Worm (Caenorhabditis elegans): Measurements from ENCODE around the gene B0546.5.
"Not testable (repeated sequence)": the region's sequence is repeated elsewhere in the genome, so short reads cannot be mapped to it uniquely, and the experiment has no call there.

The B0546.5 gene

DNA sequence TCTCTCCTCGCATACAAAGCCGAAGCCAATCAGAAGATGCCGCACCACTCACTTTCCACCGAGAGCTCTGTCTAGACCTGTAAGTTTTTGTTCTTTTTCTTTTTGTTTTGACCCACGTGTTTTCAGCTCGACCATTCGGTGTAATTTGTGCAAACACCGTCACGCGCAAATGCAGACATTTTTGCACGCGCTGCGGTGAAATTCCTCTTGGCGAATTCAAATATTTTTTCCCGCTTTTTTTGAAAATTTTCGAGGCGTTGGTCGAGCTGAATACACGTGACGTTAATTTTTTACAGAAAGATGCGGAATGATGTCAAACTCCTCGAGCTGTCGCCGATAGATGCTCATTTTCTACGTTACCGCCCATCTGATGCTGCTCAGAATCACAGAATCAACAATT, 4.2 kb upstream of the B0546.5 start, which contains the start of gene C04C3.4:
TSS of gene C04C3.4 (plus strand) at position 301 of the 400 bp plus-strand sequence.
- not testable (repeated sequence) for TF ChIP-seq nfya-1 (tag; optimal IDR thresholded peaks at IDR 0.05; ENCODE audit: insufficient read depth); jun-1 (tag; optimal IDR thresholded peaks at IDR 0.05); nhr-11 (tag; optimal IDR thresholded peaks at IDR 0.05)

DNA sequence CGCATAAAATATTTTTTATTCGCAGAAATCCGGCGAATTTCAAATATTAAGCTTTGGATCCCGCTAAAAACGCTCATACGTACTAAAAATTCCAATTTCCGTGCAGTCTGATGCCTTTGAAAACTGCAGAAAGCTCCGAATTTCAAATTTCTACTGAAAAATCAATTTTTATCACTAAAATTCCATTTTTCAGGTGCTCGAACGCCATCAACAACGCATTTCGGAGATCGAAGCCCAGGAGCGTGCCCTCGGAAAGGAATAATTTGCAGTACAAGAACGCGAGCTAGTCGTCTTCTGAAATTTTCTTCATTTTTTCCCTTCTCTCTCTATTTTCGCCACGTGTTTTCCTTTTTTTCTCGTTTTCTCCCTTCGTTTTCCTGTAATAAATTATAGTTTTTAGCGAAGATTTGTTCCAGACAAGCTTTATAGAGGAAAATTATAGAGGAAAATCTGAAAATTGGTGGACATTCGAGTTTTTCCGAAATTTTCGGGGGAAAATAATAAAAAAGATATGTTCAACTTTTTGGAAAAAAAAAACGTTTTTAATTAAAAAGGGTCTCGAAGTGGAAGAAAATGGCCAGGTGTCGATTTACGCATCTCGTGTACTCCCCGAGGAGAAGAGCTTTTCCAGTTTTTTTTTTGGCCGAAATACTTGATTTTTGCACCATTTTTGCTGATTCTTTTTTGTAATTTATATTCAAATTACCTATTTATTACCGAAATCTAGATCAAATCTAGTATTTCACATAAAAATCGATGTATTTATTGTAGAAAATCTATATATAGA, 3.2 kb downstream of the B0546.5 start:
- TF ChIP-seq nhr-76 (tag; optimal IDR thresholded peaks at IDR 0.05) (no peak), R02D3.7 (tag; optimal IDR thresholded peaks at IDR 0.05) (no peak), ceh-82 (tag; optimal IDR thresholded peaks at IDR 0.05) (no peak), nhr-67 (tag; optimal IDR thresholded peaks at IDR 0.05) (no peak), fkh-10 (GFP tag; optimal IDR thresholded peaks at IDR 0.05) (no peak), lin-15B (tag; optimal IDR thresholded peaks at IDR 0.05) (no peak), elt-2 (tag; optimal IDR thresholded peaks at IDR 0.05) (peak; percentile 16), nhr-12 (tag; optimal IDR thresholded peaks at IDR 0.05) (no peak), fos-1 (tag; optimal IDR thresholded peaks at IDR 0.05) (no peak), ztf-4 (tag; optimal IDR thresholded peaks at IDR 0.05) (no peak), elt-3 (tag; optimal IDR thresholded peaks at IDR 0.05) (no peak), pha-4 (tag; optimal IDR thresholded peaks at IDR 0.05) (peak; percentile 6), sea-2 (GFP tag; optimal IDR thresholded peaks at IDR 0.05) (no peak), ceh-28 (tag; optimal IDR thresholded peaks at IDR 0.05) (no peak), egl-5 (tag; optimal IDR thresholded peaks at IDR 0.05) (no peak), pqm-1 (tag; optimal IDR thresholded peaks at IDR 0.05) (no peak), mml-1 (tag; optimal IDR thresholded peaks at IDR 0.05) (no peak), hmg-11 (tag; optimal IDR thresholded peaks at IDR 0.05) (no peak), mdl-1 (tag; optimal IDR thresholded peaks at IDR 0.05) (no peak), ama-1 (optimal IDR thresholded peaks at IDR 0.05) (peak; percentile 67), ceh-9 (tag; optimal IDR thresholded peaks at IDR 0.05) (no peak), nhr-28 (tag; optimal IDR thresholded peaks at IDR 0.05) (no peak)

DNA sequence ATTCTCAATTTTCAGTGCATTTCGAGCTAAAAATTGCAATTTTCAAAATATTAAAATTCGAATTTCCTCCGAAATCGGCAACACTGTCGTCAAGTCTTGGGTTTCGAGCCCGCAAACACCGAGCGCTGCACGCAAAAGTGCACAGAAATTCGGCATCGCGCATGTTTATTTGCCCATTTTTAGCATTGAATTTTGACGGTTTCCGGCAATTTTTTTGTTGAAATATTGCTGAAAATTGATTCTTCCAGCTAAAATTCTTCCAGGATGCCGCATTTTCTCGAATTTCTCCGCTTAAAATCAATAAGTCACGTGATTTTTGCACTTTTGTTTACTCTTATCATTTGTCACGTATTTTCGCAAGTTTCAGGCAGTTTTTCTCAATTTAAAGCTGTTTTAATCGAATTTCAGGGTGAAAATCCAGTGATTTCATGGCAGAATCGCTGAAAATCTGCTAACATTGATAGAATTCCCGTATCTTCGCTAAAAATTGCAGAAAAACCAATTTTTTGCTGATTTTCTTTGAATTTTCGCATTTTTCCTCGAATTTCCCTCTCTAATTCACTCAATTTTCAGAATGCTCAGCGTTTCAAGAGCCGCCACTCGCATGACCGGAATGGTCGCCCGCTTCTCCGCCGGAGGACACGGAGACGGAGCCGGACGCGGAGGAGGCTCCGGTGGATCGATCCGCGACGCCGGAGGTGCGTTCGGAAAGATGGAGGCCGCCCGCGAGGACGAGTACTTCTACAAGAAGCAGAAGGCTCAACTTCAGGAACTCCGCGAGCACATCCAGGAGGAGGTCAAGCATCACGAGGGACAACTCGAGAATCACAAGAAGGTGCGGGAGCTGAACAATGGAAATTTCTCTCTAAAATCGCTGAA, 4.3 kb downstream of the B0546.5 start, which contains the start of gene mai-2:
TSS of gene mai-2 (plus strand) at position 574 of the 879 bp plus-strand sequence.
- TF ChIP-seq nhr-11 (tag; optimal IDR thresholded peaks at IDR 0.05), result no peak
- TF ChIP-seq nhr-23 (tag; optimal IDR thresholded peaks at IDR 0.05), result peak; percentile 56
- peak; percentile 72 for TF ChIP-seq lin-15B (tag; optimal IDR thresholded peaks at IDR 0.05)
- TF ChIP-seq nhr-28 (tag; optimal IDR thresholded peaks at IDR 0.05), result no peak
- no peak for TF ChIP-seq egl-27 (tag; optimal IDR thresholded peaks at IDR 0.05)
- no peak for TF ChIP-seq aly-2 (tag; optimal IDR thresholded peaks at IDR 0.05)
- no peak for TF ChIP-seq ceh-16 (tag; optimal IDR thresholded peaks at IDR 0.05)
- peak; percentile 48 for TF ChIP-seq lsy-12 (tag; optimal IDR thresholded peaks at IDR 0.05)
- TF ChIP-seq elt-3 (tag; optimal IDR thresholded peaks at IDR 0.05), result no peak
- no peak for TF ChIP-seq daf-12 (tag; optimal IDR thresholded peaks at IDR 0.05)
- TF ChIP-seq tbx-2 (tag; optimal IDR thresholded peaks at IDR 0.05), result no peak
- TF ChIP-seq skn-1 (tag; optimal IDR thresholded peaks at IDR 0.05), result no peak
- no peak for TF ChIP-seq zag-1 (tag; optimal IDR thresholded peaks at IDR 0.05)
- no peak for TF ChIP-seq ZK546.5 (tag; optimal IDR thresholded peaks at IDR 0.05)
- TF ChIP-seq nhr-25 (tag; optimal IDR thresholded peaks at IDR 0.05), result peak; percentile 4
- TF ChIP-seq fos-1 (tag; optimal IDR thresholded peaks at IDR 0.05), result no peak
- peak; percentile 30 for TF ChIP-seq ceh-28 (tag; optimal IDR thresholded peaks at IDR 0.05)
- TF ChIP-seq nhr-67 (tag; optimal IDR thresholded peaks at IDR 0.05), result no peak
- no peak for TF ChIP-seq lin-39 (tag; optimal IDR thresholded peaks at IDR 0.05)
- no peak for TF ChIP-seq nhr-43 (tag; optimal IDR thresholded peaks at IDR 0.05; ENCODE audit: poor library complexity, severe bottlenecking)
- TF ChIP-seq unc-39 (tag; optimal IDR thresholded peaks at IDR 0.05), result no peak
- TF ChIP-seq fkh-2 (tag; optimal IDR thresholded peaks at IDR 0.05), result no peak
- no peak for TF ChIP-seq egl-5 (tag; optimal IDR thresholded peaks at IDR 0.05)
- no peak for TF ChIP-seq mml-1 (tag; optimal IDR thresholded peaks at IDR 0.05)
- peak; percentile 82 for TF ChIP-seq ama-1 (optimal IDR thresholded peaks at IDR 0.05)
- no peak for TF ChIP-seq ztf-4 (tag; optimal IDR thresholded peaks at IDR 0.05)
- TF ChIP-seq nhr-77 (tag; optimal IDR thresholded peaks at IDR 0.05), result no peak
- TF ChIP-seq hmg-11 (tag; optimal IDR thresholded peaks at IDR 0.05), result peak; percentile 60
- TF ChIP-seq pqm-1 (tag; optimal IDR thresholded peaks at IDR 0.05), result no peak
- no peak for TF ChIP-seq ceh-9 (tag; optimal IDR thresholded peaks at IDR 0.05)
- no peak for TF ChIP-seq elt-1 (tag; optimal IDR thresholded peaks at IDR 0.05)
- peak; percentile 77 for TF ChIP-seq pha-4 (tag; optimal IDR thresholded peaks at IDR 0.05)
- no peak for TF ChIP-seq R02D3.7 (tag; optimal IDR thresholded peaks at IDR 0.05)
- TF ChIP-seq fkh-10 (GFP tag; optimal IDR thresholded peaks at IDR 0.05), result no peak
- no peak for TF ChIP-seq eor-1 (tag; optimal IDR thresholded peaks at IDR 0.05)
- TF ChIP-seq unc-62 (GFP tag; optimal IDR thresholded peaks at IDR 0.05), result no peak
- peak; percentile 57 for TF ChIP-seq jun-1 (tag; optimal IDR thresholded peaks at IDR 0.05)
- no peak for TF ChIP-seq ceh-82 (tag; optimal IDR thresholded peaks at IDR 0.05)
- TF ChIP-seq nfya-1 (tag; optimal IDR thresholded peaks at IDR 0.05; ENCODE audit: insufficient read depth), result peak; percentile 76

All from whole organism, L3 larva.